Worm (Caenorhabditis elegans) whole organism, L2 larva: Measurements from ENCODE around the gene C07B5.4.

Experiments used
- ZK546.5 ChIP-seq: sonication (generic microtip); optimal IDR thresholded peaks from 2 replicates; lab custom pipeline; 2017; ENCODE audit warnings: missing biosample characterization, missing genetic modification characterization
- mab-5 ChIP-seq: fragments of 150-350 bp; optimal IDR thresholded peaks from 2 replicates; lab custom pipeline; 2014; ENCODE audit warnings: missing biosample characterization, missing genetic modification characterization
- unc-39 ChIP-seq: fragments of 150-350 bp; optimal IDR thresholded peaks from 2 replicates; lab custom pipeline; 2014; ENCODE audit warnings: missing biosample characterization, missing genetic modification characterization

ce11 chrX:9510448-9510847 lies 19.0 kb upstream of the C07B5.4 start:
- TF ChIP-seq unc-39 (tag; lab: Kevin White, UChicago) (no peak), ZK546.5 (tag; lab: Kevin White, UChicago) (no peak), mab-5 (no peak)
